Worm (Caenorhabditis elegans): ENCODE data around the gene T05A8.7.
A peak's percentile ranks its signal among the peaks of the same experiment; 100 is the strongest.

Gene T05A8.7

ce11 chrII:2752536-2752935, 10.4 kb upstream of the T05A8.7 start, which contains the start of gene F29A7.6 (continued):
- TF ChIP-seq ceh-63 (GFP tag; optimal IDR thresholded peaks at IDR 0.05) (no peak), sox-4 (tag; optimal IDR thresholded peaks at IDR 0.05) (peak; percentile 65), skn-1 (tag; optimal IDR thresholded peaks at IDR 0.05) (peak; percentile 41), Y116A8C.19 (tag; optimal IDR thresholded peaks at IDR 0.05; ENCODE audit: borderline replicate concordance) (no peak), mdl-1 (tag; optimal IDR thresholded peaks at IDR 0.05) (peak in 1 of 2 experiments; percentile 2), xbp-1 (tag; optimal IDR thresholded peaks at IDR 0.05) (peak; percentile 67), dsc-1 (tag; optimal IDR thresholded peaks at IDR 0.05) (peak; percentile 78), aha-1 (tag; optimal IDR thresholded peaks at IDR 0.05) (no peak), pax-3 (tag; optimal IDR thresholded peaks at IDR 0.05) (peak; percentile 69), nhr-11 (tag; optimal IDR thresholded peaks at IDR 0.05) (no peak), lin-15B (tag; optimal IDR thresholded peaks at IDR 0.05) (peak; percentile 60), elt-2 (tag; optimal IDR thresholded peaks at IDR 0.05) (peak; percentile 53), unc-30 (tag; optimal IDR thresholded peaks at IDR 0.05) (no peak), nhr-76 (tag; optimal IDR thresholded peaks at IDR 0.05) (no peak), ama-1 (optimal IDR thresholded peaks at IDR 0.05) (no peak), C34B4.2 (tag; optimal IDR thresholded peaks at IDR 0.05) (no peak), blmp-1 (tag; optimal IDR thresholded peaks at IDR 0.05) (no peak), grh-1 (GFP tag; IDR thresholded peaks at IDR 0.05) (0 out of 2 replicates have a peak, but pooled peaks have one; percentile 19), vab-15 (tag; optimal IDR thresholded peaks at IDR 0.05) (no peak), ceh-8 (GFP tag; optimal IDR thresholded peaks at IDR 0.05) (no peak), hlh-17 (GFP tag; optimal IDR thresholded peaks at IDR 0.05; ENCODE audit: borderline replicate concordance) (no peak), tbx-2 (tag; optimal IDR thresholded peaks at IDR 0.05) (peak; percentile 78), sptf-1 (tag; optimal IDR thresholded peaks at IDR 0.05) (no peak), nhr-90 (tag; optimal IDR thresholded peaks at IDR 0.05; ENCODE audit: poor library complexity) (peak; percentile 79), pqm-1 (tag; optimal IDR thresholded peaks at IDR 0.05) (no peak), unc-62 (GFP tag; optimal IDR thresholded peaks at IDR 0.05) (no peak), rnt-1 (tag; optimal IDR thresholded peaks at IDR 0.05) (peak; percentile 95), aly-2 (tag; optimal IDR thresholded peaks at IDR 0.05) (no peak), swsn-7 (tag; optimal IDR thresholded peaks at IDR 0.05) (peak; percentile 67), ces-1 (GFP tag; optimal IDR thresholded peaks at IDR 0.05) (no peak), irx-1 (tag; optimal IDR thresholded peaks at IDR 0.05) (peak; percentile 78), sup-37 (GFP tag; optimal IDR thresholded peaks at IDR 0.05) (no peak)

- TF ChIP-seq pqm-1 (tag; optimal IDR thresholded peaks at IDR 0.05) (no peak), nhr-28 (tag; optimal IDR thresholded peaks at IDR 0.05) (no peak), unc-98 (GFP tag; IDR thresholded peaks at IDR 0.05) (no peak), tlp-1 (tag; optimal IDR thresholded peaks at IDR 0.05) (no peak), elt-2 (tag; optimal IDR thresholded peaks at IDR 0.05) (no peak), nhr-237 (tag; optimal IDR thresholded peaks at IDR 0.05) (no peak), mep-1 (tag; optimal IDR thresholded peaks at IDR 0.05) (no peak)
Measured at ce11 chrII:2751278-2751677, 9.1 kb upstream of the T05A8.7 start.

DNA sequence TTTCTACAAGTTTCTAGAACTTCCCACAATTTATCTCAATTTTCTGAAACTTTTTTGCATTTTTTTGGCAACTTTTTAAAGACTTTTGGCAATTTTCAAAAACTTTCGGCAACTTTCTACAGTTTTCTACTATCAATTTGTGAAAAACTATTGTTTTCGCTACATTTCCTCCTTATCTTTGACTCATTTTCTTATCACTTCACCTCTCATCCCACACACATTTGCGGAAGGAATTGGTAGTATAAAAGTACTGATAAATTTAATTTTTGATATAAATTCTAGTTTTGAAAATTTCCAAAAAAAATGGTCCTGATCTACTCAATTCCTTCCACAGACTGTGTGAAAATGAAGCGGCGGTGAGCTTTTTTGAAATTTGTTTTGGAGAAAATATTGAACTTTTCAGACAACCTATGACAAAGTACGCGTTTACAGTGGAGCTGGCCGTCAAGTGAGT, 7.5 kb upstream of the T05A8.7 start, which contains the start of gene F29A7.4:
TSS of gene F29A7.4 (plus strand) at position 404 of the 454 bp plus-strand sequence.
- TF ChIP-seq elt-2 (tag; optimal IDR thresholded peaks at IDR 0.05) (peak; percentile 72), mab-9 (GFP tag; IDR thresholded peaks at IDR 0.05) (no peak), mdl-1 (tag; optimal IDR thresholded peaks at IDR 0.05) (no peak), pag-3 (tag; optimal IDR thresholded peaks at IDR 0.05; ENCODE audit: borderline replicate concordance, insufficient read depth) (no peak), Y116A8C.19 (tag; optimal IDR thresholded peaks at IDR 0.05; ENCODE audit: borderline replicate concordance) (no peak), grh-1 (GFP tag; IDR thresholded peaks at IDR 0.05) (no peak)

Data from whole organism, L1 larva.